Fruit fly (Drosophila melanogaster): Measurements from ENCODE around the gene Noc1.

The Noc1 gene

dm6 chr3L:11120419-11120958 is 45.9 kb downstream of the Noc1 start, which contains the start of the genes FoxK and mRpL2 (continued):
- no peak for TF ChIP-seq dmrt11E (tag; optimal IDR thresholded peaks at IDR 0.05)
- TF ChIP-seq CkIIα-i1 (GFP tag; IDR thresholded peaks at IDR 0.05) = no peak
- no peak for TF ChIP-seq CG8388 (GFP tag; optimal IDR thresholded peaks at IDR 0.05)
- TF ChIP-seq nmo (GFP tag; optimal IDR thresholded peaks at IDR 0.05) = peak; percentile 19
- peak; percentile 97 for TF ChIP-seq nom (GFP tag; optimal IDR thresholded peaks at IDR 0.05)
- no peak for TF ChIP-seq CG3995 (GFP tag; optimal IDR thresholded peaks at IDR 0.05)
- no peak for TF ChIP-seq E2f1 (GFP tag; IDR thresholded peaks at IDR 0.05)
- TF ChIP-seq sqz (GFP tag; optimal IDR thresholded peaks at IDR 0.05) = peak; percentile 83
- TF ChIP-seq jing (GFP tag; optimal IDR thresholded peaks at IDR 0.05) = no peak
- TF ChIP-seq Fer1 (GFP tag; optimal IDR thresholded peaks at IDR 0.05) = no peak
- TF ChIP-seq pita (GFP tag; optimal IDR thresholded peaks at IDR 0.05) = no peak
- peak; percentile 23; the same call in 1 of the 2 replicates for TF ChIP-seq Bgb (GFP tag; IDR thresholded peaks at IDR 0.05; ENCODE audit: partially characterized antibody)
- no peak for TF ChIP-seq peb (GFP tag; IDR thresholded peaks at IDR 0.05)
- TF ChIP-seq gem (tag; optimal IDR thresholded peaks at IDR 0.05) = peak; percentile 4
- peak; percentile 20; the same call in 1 of the 3 replicates for TF ChIP-seq row (GFP tag; IDR thresholded peaks at IDR 0.05)
- peak; percentile 55 for TF ChIP-seq MTF-1 (GFP tag; optimal IDR thresholded peaks at IDR 0.05; ENCODE audit: borderline replicate concordance)
- no peak for TF ChIP-seq CG10274 (GFP tag; optimal IDR thresholded peaks at IDR 0.05)
- no peak for TF ChIP-seq Dad (GFP tag; optimal IDR thresholded peaks at IDR 0.05)
- TF ChIP-seq Hr39 (optimal IDR thresholded peaks at IDR 0.05) = no peak
- TF ChIP-seq sob (GFP tag; IDR thresholded peaks at IDR 0.05) = no peak
- no peak for TF ChIP-seq HLH4C (GFP tag; IDR thresholded peaks at IDR 0.05; ENCODE audit: partially characterized antibody)
- TF ChIP-seq CG3407 (GFP tag; optimal IDR thresholded peaks at IDR 0.05) = no peak
- TF ChIP-seq oc (tag; optimal IDR thresholded peaks at IDR 0.05) = no peak
- no peak for TF ChIP-seq Hand (GFP tag; optimal IDR thresholded peaks at IDR 0.05)
- TF ChIP-seq da (GFP tag; optimal IDR thresholded peaks at IDR 0.05) = no peak
- no peak for TF ChIP-seq CG1832 (GFP tag; optimal IDR thresholded peaks at IDR 0.05)
- TF ChIP-seq slbo (GFP tag; IDR thresholded peaks at IDR 0.05) = no peak
- TF ChIP-seq zfh1 (GFP tag; IDR thresholded peaks at IDR 0.05) = peak; percentile 31; the same call in 1 of the 3 replicates
- peak; percentile 11 for TF ChIP-seq CG13624 (GFP tag; optimal IDR thresholded peaks at IDR 0.05)
- TF ChIP-seq CG9727 (GFP tag; optimal IDR thresholded peaks at IDR 0.05) = no peak
- peak; percentile 69 for TF ChIP-seq CG15514 (GFP tag; optimal IDR thresholded peaks at IDR 0.05)
- TF ChIP-seq CG3726 (GFP tag; IDR thresholded peaks at IDR 0.05) = no peak
- TF ChIP-seq CG12769 (tag; optimal IDR thresholded peaks at IDR 0.05) = peak; percentile 10
- no peak for TF ChIP-seq Abd-B (GFP tag; optimal IDR thresholded peaks at IDR 0.05)
- TF ChIP-seq CG7786 (GFP tag; optimal IDR thresholded peaks at IDR 0.05) = no peak
- no peak for TF ChIP-seq CG4854 (GFP tag; optimal IDR thresholded peaks at IDR 0.05)
- no peak for TF ChIP-seq CG10321 (GFP tag; IDR thresholded peaks at IDR 0.05)
- no peak for TF ChIP-seq CG8944 (GFP tag; optimal IDR thresholded peaks at IDR 0.05)
- TF ChIP-seq HLH54F (GFP tag; optimal IDR thresholded peaks at IDR 0.05) = no peak
- peak; percentile 25 for TF ChIP-seq CG17829 (tag; optimal IDR thresholded peaks at IDR 0.05)
- peak; percentile 25; the same call in 1 of the 2 replicates for TF ChIP-seq onecut (GFP tag; IDR thresholded peaks at IDR 0.05)
- TF ChIP-seq Max (GFP tag; optimal IDR thresholded peaks at IDR 0.05) = peak; percentile 82
- TF ChIP-seq Oli (tag; optimal IDR thresholded peaks at IDR 0.05) = no peak
- TF ChIP-seq pho (GFP tag; optimal IDR thresholded peaks at IDR 0.05) = no peak
- no peak for TF ChIP-seq CG12299 (tag; optimal IDR thresholded peaks at IDR 0.05)
- TF ChIP-seq bbx (GFP tag; IDR thresholded peaks at IDR 0.05; ENCODE audit: partially characterized antibody) = peak; percentile 56
- no peak for TF ChIP-seq D (optimal IDR thresholded peaks at IDR 0.05)
- no peak for TF ChIP-seq D (GFP tag; optimal IDR thresholded peaks at IDR 0.05)
- peak; percentile 2 for TF ChIP-seq CG11504 (tag; optimal IDR thresholded peaks at IDR 0.05)
- no peak for TF ChIP-seq Meics (GFP tag; optimal IDR thresholded peaks at IDR 0.05)
- peak; percentile 81 for TF ChIP-seq CG4617 (GFP tag; optimal IDR thresholded peaks at IDR 0.05; ENCODE audit: borderline replicate concordance)
